Comparison of ENCODE assay signal across 4 fruit fly cellular contexts in genomic region chr3R:10119592-10119991, dm6.
TF ChIP-seq lines count a peak whose summit lies in the region.

No protein-coding gene starts in this region.

- TF ChIP-seq CTCF in whole organism, embryonic (GFP tag; optimal IDR thresholded peaks at IDR 0.05; lab: Kevin White, UChicago): no peak

TF ChIP-seq in whole organism, adult, 20 proteins besides CTCF, POLR2A, EP300 and RAD21:
- TF ChIP-seq CG11617 (GFP tag; optimal IDR thresholded peaks at IDR 0.05; lab: Kevin White, UChicago) (no peak), pad (GFP tag; optimal IDR thresholded peaks at IDR 0.05; lab: Kevin White, UChicago) (peak; percentile 40), toe (GFP tag; optimal IDR thresholded peaks at IDR 0.05; lab: Kevin White, UChicago) (no peak), cnc (optimal IDR thresholded peaks at IDR 0.05; lab: Kevin White, UChicago) (no peak), kay (GFP tag; lab: Kevin White, UChicago; ENCODE audit: borderline replicate concordance) (peak; percentile 86), Mnt (GFP tag; optimal IDR thresholded peaks at IDR 0.05; lab: Kevin White, UChicago) (peak; percentile 45), CG7045 (GFP tag; optimal IDR thresholded peaks at IDR 0.05; lab: Kevin White, UChicago) (peak; percentile 31), tj (GFP tag; optimal IDR thresholded peaks at IDR 0.05; lab: Kevin White, UChicago) (no peak), cic (GFP tag; optimal IDR thresholded peaks at IDR 0.05; lab: Kevin White, UChicago) (peak; percentile 86), Hr96 (GFP tag; optimal IDR thresholded peaks at IDR 0.05; lab: Kevin White, UChicago) (no peak), CG7101 (tag; optimal IDR thresholded peaks at IDR 0.05; lab: Kevin White, UChicago) (peak; percentile 3), Clk (GFP tag; optimal IDR thresholded peaks at IDR 0.05; lab: Kevin White, UChicago) (no peak), CG5204 (GFP tag; optimal IDR thresholded peaks at IDR 0.05; lab: Kevin White, UChicago) (no peak), CG1620 (GFP tag; optimal IDR thresholded peaks at IDR 0.05; lab: Kevin White, UChicago) (no peak), CG12768 (GFP tag; optimal IDR thresholded peaks at IDR 0.05; lab: Kevin White, UChicago) (peak; percentile 70), CG33017 (tag; optimal IDR thresholded peaks at IDR 0.05; lab: Kevin White, UChicago) (no peak)

TF ChIP-seq in whole organism, embryonic, 481 proteins besides CTCF, POLR2A, EP300 and RAD21 (continues in another document):
- no peak for TF ChIP-seq chm (GFP tag; IDR thresholded peaks at IDR 0.05; lab: Robert Waterston, UW)
- TF ChIP-seq Six4 (GFP tag; optimal IDR thresholded peaks at IDR 0.05; lab: Kevin White, UChicago): no peak
- no peak for TF ChIP-seq toy (GFP tag; IDR thresholded peaks at IDR 0.05; lab: Robert Waterston, UW)
- peak; percentile 11 for TF ChIP-seq CG10543 (GFP tag; optimal IDR thresholded peaks at IDR 0.05; lab: Kevin White, UChicago)
- TF ChIP-seq exex (tag; optimal IDR thresholded peaks at IDR 0.05; lab: Kevin White, UChicago): peak; percentile 97
- TF ChIP-seq sr (GFP tag; IDR thresholded peaks at IDR 0.05; lab: Robert Waterston, UW): no peak
- TF ChIP-seq nerfin-1 (tag; optimal IDR thresholded peaks at IDR 0.05; lab: Kevin White, UChicago): no peak
- no peak for TF ChIP-seq CG17328 (GFP tag; IDR thresholded peaks at IDR 0.05; lab: Robert Waterston, UW)
- TF ChIP-seq CG18619 (GFP tag; optimal IDR thresholded peaks at IDR 0.05; lab: Kevin White, UChicago): no peak
- no peak for TF ChIP-seq CG12744 (GFP tag; optimal IDR thresholded peaks at IDR 0.05; lab: Kevin White, UChicago)
- TF ChIP-seq stc (GFP tag; IDR thresholded peaks at IDR 0.05; lab: Robert Waterston, UW): no peak
- TF ChIP-seq Gsc (GFP tag; IDR thresholded peaks at IDR 0.05; lab: Robert Waterston, UW): no peak
- no peak for TF ChIP-seq H2.0 (GFP tag; IDR thresholded peaks at IDR 0.05; lab: Robert Waterston, UW)
- no peak for TF ChIP-seq jigr1 (GFP tag; IDR thresholded peaks at IDR 0.05; lab: Robert Waterston, UW)
- TF ChIP-seq NK7.1 (GFP tag; optimal IDR thresholded peaks at IDR 0.05; lab: Kevin White, UChicago): no peak
- no peak for TF ChIP-seq Dad (GFP tag; optimal IDR thresholded peaks at IDR 0.05; lab: Kevin White, UChicago)
- TF ChIP-seq Meics (GFP tag; optimal IDR thresholded peaks at IDR 0.05; lab: Kevin White, UChicago): no peak
- TF ChIP-seq repo (GFP tag; optimal IDR thresholded peaks at IDR 0.05; lab: Kevin White, UChicago): no peak
- TF ChIP-seq CG11085 (GFP tag; IDR thresholded peaks at IDR 0.05; lab: Robert Waterston, UW): no peak
- TF ChIP-seq Oli (tag; optimal IDR thresholded peaks at IDR 0.05; lab: Kevin White, UChicago): no peak
- no peak for TF ChIP-seq emc (GFP tag; optimal IDR thresholded peaks at IDR 0.05; lab: Kevin White, UChicago)
- no peak for TF ChIP-seq Mad (GFP tag; optimal IDR thresholded peaks at IDR 0.05; lab: Kevin White, UChicago)
- no peak for TF ChIP-seq CG10147 (GFP tag; optimal IDR thresholded peaks at IDR 0.05; lab: Kevin White, UChicago)
- no peak for TF ChIP-seq CG4820 (GFP tag; optimal IDR thresholded peaks at IDR 0.05; lab: Kevin White, UChicago)
- no peak for TF ChIP-seq chinmo (GFP tag; IDR thresholded peaks at IDR 0.05; lab: Robert Waterston, UW; ENCODE audit: partially characterized antibody)
- TF ChIP-seq NC2β (GFP tag; optimal IDR thresholded peaks at IDR 0.05; lab: Kevin White, UChicago): no peak
- no peak for TF ChIP-seq CG8089 (GFP tag; optimal IDR thresholded peaks at IDR 0.05; lab: Kevin White, UChicago)
- peak; percentile 42 for TF ChIP-seq sug (tag; optimal IDR thresholded peaks at IDR 0.05; lab: Kevin White, UChicago)

TF ChIP-seq in whole organism, prepupa, 60 proteins besides CTCF, POLR2A, EP300 and RAD21:
- TF ChIP-seq vri (GFP tag; optimal IDR thresholded peaks at IDR 0.05; lab: Kevin White, UChicago): peak; percentile 30
- TF ChIP-seq CG11902 (GFP tag; optimal IDR thresholded peaks at IDR 0.05; lab: Kevin White, UChicago): no peak
- TF ChIP-seq CG7368 (GFP tag; optimal IDR thresholded peaks at IDR 0.05; lab: Kevin White, UChicago): no peak
- no peak for TF ChIP-seq Ets21C (GFP tag; optimal IDR thresholded peaks at IDR 0.05; lab: Kevin White, UChicago)
- no peak for TF ChIP-seq achi (GFP tag; optimal IDR thresholded peaks at IDR 0.05; lab: Kevin White, UChicago)
- TF ChIP-seq CG6808 (GFP tag; optimal IDR thresholded peaks at IDR 0.05; lab: Kevin White, UChicago): no peak
- TF ChIP-seq CG8119 (GFP tag; IDR thresholded peaks at IDR 0.05; lab: Robert Waterston, UW): no peak
- no peak for TF ChIP-seq salr (GFP tag; optimal IDR thresholded peaks at IDR 0.05; lab: Kevin White, UChicago)
- TF ChIP-seq spab (GFP tag; optimal IDR thresholded peaks at IDR 0.05; lab: Kevin White, UChicago): no peak
- peak; percentile 45 for TF ChIP-seq Eip78C (GFP tag; lab: Kevin White, UChicago)
- TF ChIP-seq Sox15 (GFP tag; optimal IDR thresholded peaks at IDR 0.05; lab: Kevin White, UChicago): no peak
TF ChIP-seq in whole organism, prepupa: peak in this region for 2.

TF ChIP-seq in whole organism, wandering third instar larva, 38 proteins besides CTCF, POLR2A, EP300 and RAD21:
- TF ChIP-seq h (GFP tag; optimal IDR thresholded peaks at IDR 0.05; lab: Kevin White, UChicago): peak; percentile 62
- TF ChIP-seq dl (GFP tag; optimal IDR thresholded peaks at IDR 0.05; lab: Kevin White, UChicago; ENCODE audit: insufficient read depth in 1 of 2, partially characterized antibody in 2 of 2): no peak
- TF ChIP-seq Rel (GFP tag; optimal IDR thresholded peaks at IDR 0.05; lab: Kevin White, UChicago): no peak
- peak; percentile 60 for TF ChIP-seq Rel (tag; optimal IDR thresholded peaks at IDR 0.05; lab: Kevin White, UChicago)
- peak; percentile 59 for TF ChIP-seq Vsx2 (GFP tag; optimal IDR thresholded peaks at IDR 0.05; lab: Kevin White, UChicago; ENCODE audit: partially characterized antibody)
TF ChIP-seq in whole organism, wandering third instar larva: peak in this region for 3.
